Fruit fly (Drosophila melanogaster): ENCODE measurements around the gene CG32563.

Gene CG32563

DNA sequence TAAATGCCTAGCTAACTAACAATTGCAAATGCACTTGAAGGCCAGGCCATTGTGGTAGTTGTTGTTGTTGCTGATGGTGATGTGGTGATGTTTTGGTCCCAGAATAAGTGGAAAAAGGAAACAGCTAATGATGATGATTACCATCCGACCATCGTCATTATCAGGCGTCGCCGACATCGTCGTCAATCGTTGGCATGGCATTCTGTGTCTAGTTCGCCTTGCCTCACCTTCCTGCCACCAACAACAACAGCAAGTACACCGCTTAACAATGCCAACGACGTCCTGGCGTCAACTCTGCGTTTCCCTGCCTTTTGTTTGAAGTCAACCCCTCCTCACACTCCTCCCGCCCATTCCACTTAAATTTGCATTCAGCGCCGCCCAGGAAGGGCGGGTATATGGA lies 30.6 kb upstream of the CG32563 start:
- TF ChIP-seq insv (optimal IDR thresholded peaks at IDR 0.05), result no peak
- no peak for TF ChIP-seq h (optimal IDR thresholded peaks at IDR 0.05)
- no peak for TF ChIP-seq Myc (optimal IDR thresholded peaks at IDR 0.05)
- TF ChIP-seq psq (optimal IDR thresholded peaks at IDR 0.05), result no peak
- TF ChIP-seq ttk (optimal IDR thresholded peaks at IDR 0.05), result no peak
- no peak for TF ChIP-seq Sin3A (optimal IDR thresholded peaks at IDR 0.05)

DNA sequence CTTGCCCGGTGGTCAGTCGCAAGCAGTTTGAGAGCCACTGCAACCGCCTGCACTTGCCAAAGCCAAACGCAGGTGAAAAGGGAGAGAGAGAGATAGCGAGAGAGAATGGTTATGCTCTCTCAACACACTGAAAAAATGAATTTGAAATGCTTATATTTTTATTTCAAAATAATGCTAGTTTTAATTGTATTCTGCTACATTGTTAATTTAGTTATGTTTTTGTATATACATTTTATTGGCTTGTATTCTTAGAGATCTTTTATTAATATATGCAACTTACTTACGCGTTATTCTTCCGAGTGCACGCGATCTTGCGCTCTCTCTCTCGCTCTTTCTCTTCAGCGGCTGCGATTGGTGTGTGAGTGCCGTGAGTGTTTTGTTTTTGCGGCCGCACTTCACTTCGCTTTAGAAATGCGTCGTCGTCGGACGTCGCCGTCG lies 29.7 kb upstream of the CG32563 start:
- no peak for TF ChIP-seq Myc (optimal IDR thresholded peaks at IDR 0.05)
- no peak for TF ChIP-seq Sin3A (optimal IDR thresholded peaks at IDR 0.05)
- no peak for TF ChIP-seq h (optimal IDR thresholded peaks at IDR 0.05)
- TF ChIP-seq insv (optimal IDR thresholded peaks at IDR 0.05), result no peak
- TF ChIP-seq ttk (optimal IDR thresholded peaks at IDR 0.05), result no peak
- no peak for TF ChIP-seq psq (optimal IDR thresholded peaks at IDR 0.05)

DNA sequence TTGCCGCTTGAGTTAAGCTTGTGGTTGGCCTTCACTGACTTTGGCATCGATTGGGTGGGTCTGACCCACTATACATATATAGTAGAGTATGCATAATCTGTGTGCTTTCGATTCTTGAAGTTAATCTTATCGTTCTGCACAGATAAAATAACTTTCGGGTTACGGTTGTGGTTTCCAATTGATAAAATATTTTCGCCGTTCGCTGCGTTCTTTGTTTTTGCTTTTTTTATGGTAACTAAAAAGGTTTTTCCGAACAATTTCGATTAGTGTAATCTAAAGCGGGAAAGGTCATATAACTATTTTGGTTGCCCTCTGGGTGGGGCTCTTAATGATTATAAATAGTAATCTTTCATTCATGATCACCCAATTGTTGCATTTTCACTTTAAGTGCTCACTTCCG lies 27.7 kb upstream of the CG32563 start:
- TF ChIP-seq h (optimal IDR thresholded peaks at IDR 0.05) (no peak), insv (optimal IDR thresholded peaks at IDR 0.05) (no peak), Myc (optimal IDR thresholded peaks at IDR 0.05) (no peak), ttk (optimal IDR thresholded peaks at IDR 0.05) (no peak), psq (optimal IDR thresholded peaks at IDR 0.05) (no peak), Sin3A (optimal IDR thresholded peaks at IDR 0.05) (no peak)

DNA sequence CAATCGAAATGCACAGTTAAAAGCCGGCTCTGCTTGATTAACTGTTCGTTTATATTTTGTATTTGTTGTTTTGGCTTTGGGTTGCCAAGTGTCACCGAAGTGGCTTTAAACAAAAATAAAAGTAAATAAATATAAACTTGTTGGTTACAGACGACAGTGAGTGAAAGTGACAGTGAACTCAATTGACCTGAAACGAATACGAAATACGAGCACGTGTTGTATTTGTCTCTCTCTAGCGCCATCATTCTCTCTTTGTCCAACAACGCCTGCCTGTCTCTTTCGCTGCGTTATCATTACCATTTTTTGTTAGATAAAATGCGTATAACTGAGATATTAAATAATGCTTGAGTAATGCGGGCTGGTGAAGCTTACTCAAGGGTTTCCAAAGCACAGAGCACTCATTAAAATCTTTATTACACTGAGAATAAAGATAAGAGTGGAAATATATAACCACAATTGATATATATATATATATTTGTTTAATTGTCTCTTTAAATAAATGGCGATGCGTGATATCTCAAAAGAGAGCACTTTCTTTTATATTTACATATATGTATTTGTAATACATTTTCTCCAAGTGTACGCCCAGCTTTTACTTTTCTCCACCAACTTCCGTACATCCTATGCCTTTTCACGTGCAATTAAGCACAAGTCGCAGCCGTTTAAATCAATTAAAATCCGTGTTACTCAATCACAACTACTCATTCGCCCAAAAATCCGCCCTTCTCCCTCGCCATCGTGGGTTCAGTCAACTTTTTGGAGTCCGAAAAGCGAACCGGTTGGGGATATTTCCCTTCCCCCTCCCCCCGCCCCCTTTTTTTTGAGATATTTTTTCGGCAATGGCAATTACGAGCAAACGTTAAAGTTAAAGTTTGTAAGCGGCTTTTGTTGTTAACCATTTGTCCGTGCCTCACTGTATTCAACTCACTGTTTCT lies 26.7 kb upstream of the CG32563 start:
- no peak for TF ChIP-seq insv (optimal IDR thresholded peaks at IDR 0.05)
- TF ChIP-seq Sin3A (optimal IDR thresholded peaks at IDR 0.05), result no peak
- TF ChIP-seq Myc (optimal IDR thresholded peaks at IDR 0.05), result no peak
- TF ChIP-seq ttk (optimal IDR thresholded peaks at IDR 0.05), result no peak
- TF ChIP-seq psq (optimal IDR thresholded peaks at IDR 0.05), result no peak

DNA sequence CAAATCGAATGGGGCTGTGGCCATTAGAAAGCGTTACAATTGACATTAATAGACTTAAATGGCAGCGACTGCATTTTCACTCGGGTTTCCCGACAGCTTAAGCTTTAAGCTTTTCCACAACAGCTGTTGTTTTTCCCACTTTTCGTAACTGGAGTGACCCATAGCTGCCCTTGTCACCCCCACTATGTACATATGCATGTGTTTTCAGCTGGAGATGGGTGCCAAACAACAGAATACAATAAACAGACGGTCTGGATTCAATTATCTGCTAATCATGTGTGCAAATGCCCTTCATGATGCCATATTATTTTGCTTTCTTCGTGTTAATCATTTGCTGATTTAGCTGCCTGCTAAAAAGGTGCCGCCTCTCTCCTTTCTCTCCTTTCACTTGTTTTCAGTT lies 24.8 kb upstream of the CG32563 start:
- TF ChIP-seq ttk (optimal IDR thresholded peaks at IDR 0.05) (no peak), Myc (optimal IDR thresholded peaks at IDR 0.05) (no peak), h (optimal IDR thresholded peaks at IDR 0.05) (no peak), psq (optimal IDR thresholded peaks at IDR 0.05) (no peak), Sin3A (optimal IDR thresholded peaks at IDR 0.05) (no peak), insv (optimal IDR thresholded peaks at IDR 0.05) (no peak)

DNA sequence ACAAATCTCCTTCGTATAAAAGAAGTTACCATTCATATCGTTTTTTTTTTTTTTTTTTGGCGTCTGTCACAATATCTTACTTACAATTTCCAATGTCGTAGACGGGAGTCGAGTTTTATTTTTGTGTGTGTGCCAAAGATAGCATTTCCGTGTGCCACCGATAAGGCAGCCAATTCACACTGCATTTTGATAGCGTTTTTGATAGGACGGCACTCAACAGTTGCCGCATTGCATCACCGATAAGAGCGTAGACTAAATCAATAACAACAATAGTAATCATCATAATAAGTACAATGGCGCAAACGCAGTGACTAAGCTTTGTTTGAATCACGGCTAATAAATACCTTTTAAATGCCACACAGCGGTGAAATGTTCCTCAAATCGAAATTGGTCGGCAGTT lies 21.8 kb upstream of the CG32563 start:
- TF ChIP-seq Sin3A (optimal IDR thresholded peaks at IDR 0.05) (no peak), insv (optimal IDR thresholded peaks at IDR 0.05) (no peak), h (optimal IDR thresholded peaks at IDR 0.05) (no peak), ttk (optimal IDR thresholded peaks at IDR 0.05) (no peak), Myc (optimal IDR thresholded peaks at IDR 0.05) (no peak), psq (optimal IDR thresholded peaks at IDR 0.05) (no peak)

DNA sequence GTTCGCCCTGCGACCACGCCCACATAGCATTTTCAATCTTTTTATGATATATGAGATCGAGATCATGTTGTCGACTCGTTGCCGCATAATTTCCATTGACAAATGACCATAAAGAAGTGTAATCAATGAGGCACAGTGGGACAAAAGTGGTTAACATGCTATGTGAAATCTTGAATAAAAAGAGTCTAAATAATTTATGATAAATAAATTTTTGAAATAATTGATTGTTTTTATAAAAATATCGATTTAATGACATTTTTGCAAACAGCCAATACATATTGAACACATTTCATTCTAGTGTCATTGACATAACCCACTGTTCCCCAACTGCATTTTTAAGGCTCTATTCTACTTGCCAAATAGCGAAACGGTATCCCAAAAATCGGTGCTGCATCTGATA lies 20.7 kb upstream of the CG32563 start:
- TF ChIP-seq psq (optimal IDR thresholded peaks at IDR 0.05), result no peak
- no peak for TF ChIP-seq Myc (optimal IDR thresholded peaks at IDR 0.05)
- no peak for TF ChIP-seq h (optimal IDR thresholded peaks at IDR 0.05)
- no peak for TF ChIP-seq Sin3A (optimal IDR thresholded peaks at IDR 0.05)
- TF ChIP-seq insv (optimal IDR thresholded peaks at IDR 0.05), result no peak
- TF ChIP-seq ttk (optimal IDR thresholded peaks at IDR 0.05), result no peak

DNA sequence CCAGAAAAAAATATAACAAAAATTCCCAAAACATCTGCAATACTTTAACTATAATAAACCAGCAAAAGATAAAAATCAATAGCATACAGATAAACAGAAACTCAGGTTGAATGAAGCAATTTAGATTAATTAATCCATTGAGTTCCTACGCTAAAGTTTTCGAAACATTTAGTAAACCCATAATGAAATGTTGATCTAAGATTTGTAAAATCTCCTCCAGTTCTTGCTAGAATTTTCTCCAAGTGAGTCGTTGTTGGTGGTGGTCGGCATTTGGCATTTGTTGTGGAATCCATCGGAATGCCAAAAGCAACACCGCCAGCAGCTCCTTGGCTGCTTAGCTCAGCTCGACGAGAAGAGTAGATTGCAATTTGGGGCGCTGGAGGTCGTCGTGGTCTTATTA lies 20.1 kb upstream of the CG32563 start:
- TF ChIP-seq psq (optimal IDR thresholded peaks at IDR 0.05), result no peak
- no peak for TF ChIP-seq Myc (optimal IDR thresholded peaks at IDR 0.05)
- TF ChIP-seq h (optimal IDR thresholded peaks at IDR 0.05), result no peak
- no peak for TF ChIP-seq Sin3A (optimal IDR thresholded peaks at IDR 0.05)

DNA sequence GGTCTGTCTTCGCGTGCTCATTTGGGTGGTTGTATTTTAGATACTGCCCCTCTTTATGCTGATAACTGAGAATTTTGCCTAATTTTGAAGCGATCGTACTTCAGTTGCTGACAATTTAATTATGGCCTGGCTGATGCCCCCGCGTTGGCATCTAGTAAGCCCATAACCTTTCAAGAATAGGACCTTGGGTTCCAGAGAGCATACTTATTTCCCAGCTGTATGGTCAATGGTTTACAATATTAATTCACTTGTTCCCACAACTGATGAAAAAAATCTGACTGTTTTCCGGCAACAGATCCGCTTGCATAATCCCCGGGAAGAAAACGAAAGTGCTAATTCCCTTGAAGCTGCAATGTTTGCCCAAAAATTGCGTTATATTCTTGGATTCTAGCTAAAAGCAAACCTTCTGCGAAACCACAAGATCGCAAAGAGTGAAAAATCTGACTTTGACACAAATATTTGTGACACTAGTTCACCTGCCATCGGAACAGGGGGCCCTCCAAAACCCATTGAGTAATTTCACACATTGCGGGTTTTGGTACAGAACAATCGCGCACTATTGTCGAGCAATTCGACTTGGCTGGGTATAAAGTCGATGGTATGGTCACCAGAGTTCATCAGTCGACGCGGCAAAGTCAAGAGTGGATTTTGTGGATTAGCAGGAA lies 5.6 kb upstream of the CG32563 start, which contains the start of the genes TTLL1A and CG5070:
Gene TTLL1A, minus strand, starts transcription at position 101 of the 665 bp plus-strand sequence.
Gene CG5070, plus strand, starts transcription at position 615 of the 665 bp plus-strand sequence.
- TF ChIP-seq Sin3A (optimal IDR thresholded peaks at IDR 0.05), result no peak
- no peak for TF ChIP-seq h (optimal IDR thresholded peaks at IDR 0.05)
- TF ChIP-seq psq (optimal IDR thresholded peaks at IDR 0.05), result no peak

DNA sequence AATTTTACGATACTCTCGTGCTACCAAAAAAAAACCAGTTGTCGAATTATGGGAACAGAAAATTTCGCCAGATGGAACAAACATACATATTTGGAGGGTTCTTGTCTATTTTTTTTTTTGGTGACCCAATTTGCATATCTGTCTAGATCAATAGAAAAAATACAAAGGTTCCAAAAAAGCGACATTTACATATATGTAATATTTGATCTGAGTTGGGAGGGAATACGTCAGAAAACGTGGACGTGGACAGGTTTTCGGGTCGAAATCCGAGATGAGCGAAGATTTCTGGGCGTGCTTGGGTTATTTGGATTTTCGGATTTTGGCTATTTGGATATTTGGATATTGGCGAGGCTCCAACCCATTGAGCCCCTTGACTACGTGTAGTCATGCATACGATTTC lies 3.2 kb upstream of the CG32563 start:
- TF ChIP-seq Myc (optimal IDR thresholded peaks at IDR 0.05), result no peak
- TF ChIP-seq Sin3A (optimal IDR thresholded peaks at IDR 0.05), result no peak
- TF ChIP-seq insv (optimal IDR thresholded peaks at IDR 0.05), result no peak
- no peak for TF ChIP-seq psq (optimal IDR thresholded peaks at IDR 0.05)
- no peak for TF ChIP-seq ttk (optimal IDR thresholded peaks at IDR 0.05)
- TF ChIP-seq h (optimal IDR thresholded peaks at IDR 0.05), result no peak

DNA sequence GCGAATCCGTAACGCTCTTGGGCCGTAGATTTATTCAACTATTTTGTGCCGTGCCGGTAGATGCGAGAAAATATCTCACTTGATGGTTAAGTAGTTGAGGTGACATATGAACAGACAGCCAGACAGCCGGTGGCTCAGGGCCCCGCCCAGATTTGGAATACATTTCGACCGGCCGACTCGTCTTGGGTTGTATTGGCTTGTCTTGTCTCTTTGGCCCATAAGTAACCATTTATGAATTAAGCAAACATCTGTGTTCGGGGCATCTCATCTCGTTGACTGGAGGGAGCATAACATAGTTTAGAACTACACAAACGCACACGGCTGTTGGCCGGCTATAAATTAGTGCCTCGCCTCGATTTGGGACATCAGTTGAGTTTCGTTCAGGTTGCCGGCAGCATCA lies 2.2 kb upstream of the CG32563 start, which contains the start of gene CG32564:
Gene CG32564, plus strand, starts transcription at position 362 of the 400 bp plus-strand sequence.
- TF ChIP-seq ttk (optimal IDR thresholded peaks at IDR 0.05) (no peak), Sin3A (optimal IDR thresholded peaks at IDR 0.05) (no peak), h (optimal IDR thresholded peaks at IDR 0.05) (no peak)

DNA sequence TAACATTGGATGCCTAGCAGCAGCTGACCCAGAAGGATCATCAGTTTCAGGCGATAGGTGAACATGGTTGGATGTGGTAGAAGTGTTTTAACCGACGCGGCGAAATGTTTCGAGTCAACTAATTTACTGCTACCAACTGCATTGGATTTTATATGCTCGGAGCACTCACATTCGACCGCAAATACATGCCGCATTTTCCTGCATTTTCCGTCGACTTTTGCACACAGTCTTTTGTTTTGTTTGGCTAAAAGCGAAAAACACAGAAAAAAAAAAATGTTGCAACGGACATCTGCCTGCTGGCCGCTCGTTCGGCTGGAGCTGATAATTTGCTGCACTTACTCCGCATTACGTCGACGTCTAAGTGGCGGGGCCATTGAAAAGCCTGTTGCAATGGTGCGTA lies 1.7 kb downstream of the CG32563 start, which contains the start of gene CG12995:
Gene CG12995, minus strand, starts transcription at position 101 of the 400 bp plus-strand sequence.
- TF ChIP-seq Myc (optimal IDR thresholded peaks at IDR 0.05), result no peak
- TF ChIP-seq ttk (optimal IDR thresholded peaks at IDR 0.05), result no peak
- TF ChIP-seq psq (optimal IDR thresholded peaks at IDR 0.05), result no peak
- no peak for TF ChIP-seq insv (optimal IDR thresholded peaks at IDR 0.05)
- no peak for TF ChIP-seq h (optimal IDR thresholded peaks at IDR 0.05)

Data from Kc167 (cell line).